1 worm cellular context compared by ENCODE assay signal in genomic region chrIV:6330790-6331189, ce11.
TF ChIP-seq lines count a peak whose summit lies in the region.

No protein-coding gene starts in this region.

TF ChIP-seq in whole organism, L4 larva, 104 proteins besides CTCF, POLR2A, EP300 and RAD21 (continued from another document):
- TF ChIP-seq zip-11 (GFP tag; IDR thresholded peaks at IDR 0.05; lab: Robert Waterston, UW) = no peak
- peak; percentile 40 for TF ChIP-seq lin-13 (GFP tag; optimal IDR thresholded peaks at IDR 0.05; lab: Kevin White, UChicago)
- no peak for TF ChIP-seq tra-1 (GFP tag; IDR thresholded peaks at IDR 0.05; lab: Robert Waterston, UW)
- peak; percentile 70 for TF ChIP-seq nhr-28 (tag; optimal IDR thresholded peaks at IDR 0.05; lab: Kevin White, UChicago)
- no peak for TF ChIP-seq egl-27 (tag; optimal IDR thresholded peaks at IDR 0.05; lab: Kevin White, UChicago)
- peak; percentile 91 for TF ChIP-seq pqm-1 (tag; optimal IDR thresholded peaks at IDR 0.05; lab: Kevin White, UChicago)
